Fruit fly (Drosophila melanogaster) whole organism, pupa: ENCODE results near the gene a10.

Source experiments
- CG10348 ChIP-seq: fragments of 200-800 bp; sonication (Bioruptor generic); IDR thresholded peaks from 2 replicates; pipeline ENCODE4 v1.3.6; 2022; ENCODE audit warnings: missing biosample characterization, missing genetic modification characterization
- CG12605 ChIP-seq: fragments of 200-800 bp; sonication (Bioruptor generic); IDR thresholded peaks from 2 replicates; pipeline ENCODE4 v1.3.6; 2022; ENCODE audit warnings: missing biosample characterization, missing genetic modification characterization
- CG13204 ChIP-seq: fragments of 200-800 bp; sonication (Bioruptor generic); optimal IDR thresholded peaks from 2 replicates; lab custom pipeline; 2018; ENCODE audit warnings: missing biosample characterization, mild to moderate bottlenecking, missing genetic modification characterization, moderate library complexity
- CG14655 ChIP-seq: fragments of 200-800 bp; sonication (Bioruptor generic); optimal IDR thresholded peaks from 3 replicates; lab custom pipeline; 2017; ENCODE audit warnings: mild to moderate bottlenecking, missing biosample characterization, missing genetic modification reagents, missing genetic modification characterization
- CG8159 ChIP-seq: fragments of 200-800 bp; sonication (Bioruptor generic); optimal IDR thresholded peaks from 3 replicates; lab custom pipeline; 2018; ENCODE audit warnings: missing biosample characterization, mild to moderate bottlenecking, missing genetic modification characterization, moderate library complexity
- CG8301 ChIP-seq: fragments of 200-800 bp; sonication (Bioruptor generic); optimal IDR thresholded peaks from 2 replicates; lab custom pipeline; 2018; ENCODE audit warnings: missing biosample characterization, mild to moderate bottlenecking, missing genetic modification characterization
- CG9948 ChIP-seq: fragments of 200-800 bp; sonication (Bioruptor generic); optimal IDR thresholded peaks from 2 replicates; lab custom pipeline; 2018; ENCODE audit warnings: missing biosample characterization, mild to moderate bottlenecking, missing genetic modification characterization, moderate library complexity
- EcR ChIP-seq: fragments of 200-800 bp; sonication (Bioruptor generic); optimal IDR thresholded peaks from 3 replicates; lab custom pipeline; 2019; ENCODE audit warnings: missing biosample characterization, missing genetic modification characterization, mild to moderate bottlenecking, moderate library complexity, missing genetic modification reagents
- Ets98B ChIP-seq: fragments of 200-800 bp; sonication (Bioruptor generic); IDR thresholded peaks from 2 replicates; pipeline ENCODE4 v1.3.6; 2022; ENCODE audit warnings: missing biosample characterization, missing genetic modification characterization
- Pif1B ChIP-seq: fragments of 200-800 bp; sonication (Bioruptor generic); optimal IDR thresholded peaks from 3 replicates; lab custom pipeline; 2016; ENCODE audit warnings: missing biosample characterization, missing genetic modification characterization
- rn ChIP-seq: fragments of 200-800 bp; sonication (Bioruptor generic); IDR thresholded peaks from 2 replicates; pipeline ENCODE4 v1.3.6; 2022; ENCODE audit warnings: missing biosample characterization, missing genetic modification characterization

DNA sequence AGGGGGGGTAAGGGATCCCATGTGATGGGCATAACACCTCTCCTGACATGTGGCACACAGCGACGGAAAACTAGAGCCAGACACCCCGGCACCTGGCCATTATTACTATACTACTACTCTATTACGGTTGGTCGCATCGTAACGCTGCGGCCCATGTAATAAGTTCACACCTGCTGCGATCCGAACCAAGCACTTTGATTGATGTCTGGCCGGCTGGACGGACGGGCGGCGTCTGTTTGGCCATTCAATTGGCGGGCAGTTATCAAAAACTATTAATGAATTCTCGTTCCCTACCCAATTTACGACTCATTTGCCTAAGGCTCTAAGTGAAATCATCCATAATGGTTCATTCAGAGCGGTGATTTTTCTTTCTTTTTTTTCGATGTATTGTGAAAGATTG, 16.0 kb downstream of the a10 start:
- TF ChIP-seq CG9948 (tag; lab: Kevin White, UChicago): no peak
- no peak for TF ChIP-seq CG8301 (tag; lab: Kevin White, UChicago)
- TF ChIP-seq rn (GFP tag; lab: Robert Waterston, UW): no peak
- no peak for TF ChIP-seq CG8159 (tag; lab: Kevin White, UChicago)
- no peak for TF ChIP-seq Ets98B
- no peak for TF ChIP-seq CG14655 (GFP tag; lab: Kevin White, UChicago)
- TF ChIP-seq CG10348 (GFP tag; lab: Robert Waterston, UW): no peak
- no peak for TF ChIP-seq EcR
- TF ChIP-seq CG13204 (GFP tag; lab: Kevin White, UChicago): no peak
- no peak for TF ChIP-seq Pif1B (GFP tag; lab: Kevin White, UChicago)
- TF ChIP-seq CG12605: no peak
